Fruit fly (Drosophila melanogaster): ENCODE data around the gene milt.
A peak's percentile ranks its signal among the peaks of the same experiment; 100 is the strongest.

milt gene

DNA sequence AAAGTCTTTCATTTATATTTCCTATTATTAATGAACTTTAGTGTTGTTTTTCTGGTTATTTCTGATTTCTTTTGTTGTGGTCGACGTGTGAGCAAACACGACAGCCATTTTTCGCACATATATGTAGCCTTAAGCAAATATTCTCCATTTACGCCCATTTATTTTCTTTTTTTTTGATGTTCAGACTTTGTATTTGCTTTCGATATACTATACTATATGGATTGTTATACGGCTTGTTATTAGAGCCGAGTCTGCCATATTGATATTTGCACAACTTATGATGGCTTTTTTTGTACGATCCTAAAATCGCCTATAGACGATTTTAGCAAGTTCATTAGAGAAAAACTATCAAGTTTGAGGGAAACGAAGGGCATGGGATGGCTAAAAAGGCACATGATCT is 10.1 kb downstream of the milt start (continued):
- TF ChIP-seq gro (GFP tag; optimal IDR thresholded peaks at IDR 0.05) (no peak), CG12236 (GFP tag; optimal IDR thresholded peaks at IDR 0.05) (no peak), al (GFP tag; IDR thresholded peaks at IDR 0.05) (peak; percentile 28; the same call in 1 of the 2 replicates), pho (GFP tag; optimal IDR thresholded peaks at IDR 0.05) (peak; percentile 22), HmgZ (tag; optimal IDR thresholded peaks at IDR 0.05) (peak; percentile 1), Med (GFP tag) (peak; percentile 55), CrebB (tag; optimal IDR thresholded peaks at IDR 0.05) (peak; percentile 5), CG17912 (GFP tag; optimal IDR thresholded peaks at IDR 0.05) (no peak), Ets65A (GFP tag) (no peak)

- TF ChIP-seq H15 (GFP tag; IDR thresholded peaks at IDR 0.05) (no peak), zen2 (GFP tag; IDR thresholded peaks at IDR 0.05; ENCODE audit: partially characterized antibody) (peak; percentile 99), Xrp1 (GFP tag; IDR thresholded peaks at IDR 0.05) (peak; percentile 41; the same call in 1 of the 2 replicates), CG1233 (GFP tag; optimal IDR thresholded peaks at IDR 0.05) (no peak), Dip2 (GFP tag; IDR thresholded peaks at IDR 0.05) (no peak), crc (GFP tag; optimal IDR thresholded peaks at IDR 0.05) (no peak), Sry-β (GFP tag; optimal IDR thresholded peaks at IDR 0.05) (no peak), CG34224 (GFP tag; IDR thresholded peaks at IDR 0.05; ENCODE audit: partially characterized antibody) (peak; percentile 95), pita (GFP tag; optimal IDR thresholded peaks at IDR 0.05) (no peak), Doc2 (GFP tag; IDR thresholded peaks at IDR 0.05) (no peak), Gug (GFP tag; IDR thresholded peaks at IDR 0.05) (peak; percentile 4; the same call in 1 of the 4 replicates), CG12744 (GFP tag; optimal IDR thresholded peaks at IDR 0.05) (no peak), Hmx (GFP tag; optimal IDR thresholded peaks at IDR 0.05) (no peak), nom (GFP tag; optimal IDR thresholded peaks at IDR 0.05) (peak; percentile 77), ems (GFP tag; optimal IDR thresholded peaks at IDR 0.05) (no peak), HLHmδ (GFP tag; optimal IDR thresholded peaks at IDR 0.05) (peak; percentile 92), CG12104 (GFP tag; optimal IDR thresholded peaks at IDR 0.05) (no peak), amos (GFP tag; IDR thresholded peaks at IDR 0.05; ENCODE audit: partially characterized antibody) (peak; percentile 84), CG6683 (GFP tag; optimal IDR thresholded peaks at IDR 0.05) (no peak), CG1792 (GFP tag; optimal IDR thresholded peaks at IDR 0.05) (no peak), CG12391 (tag; optimal IDR thresholded peaks at IDR 0.05) (no peak), CG3995 (GFP tag; optimal IDR thresholded peaks at IDR 0.05) (peak; percentile 7), BEAF-32 (GFP tag; optimal IDR thresholded peaks at IDR 0.05) (no peak), CG17912 (GFP tag; optimal IDR thresholded peaks at IDR 0.05) (peak; percentile 30), CG10147 (GFP tag; optimal IDR thresholded peaks at IDR 0.05) (peak; percentile 42), zfh1 (GFP tag; IDR thresholded peaks at IDR 0.05) (no peak), CG15601 (tag; optimal IDR thresholded peaks at IDR 0.05) (no peak), CG7786 (GFP tag; optimal IDR thresholded peaks at IDR 0.05) (peak; percentile 25), az2 (GFP tag; optimal IDR thresholded peaks at IDR 0.05) (no peak), fd3F (GFP tag; optimal IDR thresholded peaks at IDR 0.05) (no peak), Dref (GFP tag; IDR thresholded peaks at IDR 0.05) (no peak; the same call in 1 of the 2 replicates), Dll (GFP tag; IDR thresholded peaks at IDR 0.05; ENCODE audit: partially characterized antibody) (peak; percentile 82), CG14441 (GFP tag; IDR thresholded peaks at IDR 0.05) (no peak), PHDP (tag; optimal IDR thresholded peaks at IDR 0.05) (no peak), en (GFP tag; optimal IDR thresholded peaks at IDR 0.05) (no peak), Camta (GFP tag; optimal IDR thresholded peaks at IDR 0.05) (no peak), Max (GFP tag; optimal IDR thresholded peaks at IDR 0.05) (no peak), C15 (GFP tag; IDR thresholded peaks at IDR 0.05) (no peak), exex (tag; optimal IDR thresholded peaks at IDR 0.05) (peak; percentile 46), CG11560 (tag; IDR thresholded peaks at IDR 0.05) (no peak), sd (tag; optimal IDR thresholded peaks at IDR 0.05) (peak; percentile 71)
Measured at dm6 chr2L:7049009-7049647, 11.5 kb downstream of the milt start.
